Worm (Caenorhabditis elegans) whole organism, late embryonic: ENCODE results near the gene srw-57.
"Not testable (repeated sequence)": the region's sequence is repeated elsewhere in the genome, so short reads cannot be mapped to it uniquely, and the experiment has no call there.

ENCODE experiments used
- Y22D7AL.16 ChIP-seq: sonication (generic microtip); optimal IDR thresholded peaks from 2 replicates; lab custom pipeline; 2016; ENCODE audit warnings: missing genetic modification characterization, missing compliant biosample characterization
- ceh-19 ChIP-seq: fragments of 200-800 bp; sonication (Bioruptor generic); optimal IDR thresholded peaks from 2 replicates; lab custom pipeline; 2018; ENCODE audit warnings: mild to moderate bottlenecking, missing genetic modification characterization, missing compliant biosample characterization
- ceh-31 ChIP-seq: sonication (generic microtip); optimal IDR thresholded peaks from 2 replicates; lab custom pipeline; 2016; ENCODE audit warnings: missing genetic modification characterization, missing compliant biosample characterization
- dmd-4 ChIP-seq: sonication (generic microtip); optimal IDR thresholded peaks from 2 replicates; lab custom pipeline; 2016; ENCODE audit warnings: borderline replicate concordance, missing genetic modification characterization, missing compliant biosample characterization
- ets-4 ChIP-seq: sonication (generic microtip); optimal IDR thresholded peaks from 2 replicates; lab custom pipeline; 2016; ENCODE audit warnings: missing genetic modification characterization, missing compliant biosample characterization
- fax-1 ChIP-seq: sonication (generic microtip); optimal IDR thresholded peaks from 2 replicates; lab custom pipeline; 2016; ENCODE audit warnings: missing genotype, missing genetic modification characterization, missing compliant biosample characterization
- gmeb-2 ChIP-seq: sonication (generic microtip); optimal IDR thresholded peaks from 2 replicates; lab custom pipeline; 2016; ENCODE audit warnings: missing genetic modification characterization, inconsistent platforms, missing compliant biosample characterization
- hlh-6 ChIP-seq: sonication (generic microtip); optimal IDR thresholded peaks from 2 replicates; lab custom pipeline; 2016; ENCODE audit warnings: missing genotype, missing genetic modification characterization, missing compliant biosample characterization
- madf-2 ChIP-seq: sonication (generic microtip); optimal IDR thresholded peaks from 2 replicates; lab custom pipeline; 2017; ENCODE audit warnings: missing genetic modification characterization, missing compliant biosample characterization
- npax-4 ChIP-seq: sonication (generic microtip); optimal IDR thresholded peaks from 2 replicates; lab custom pipeline; 2016; ENCODE audit warnings: missing genetic modification characterization, missing compliant biosample characterization
- pat-9 ChIP-seq: fragments of 200-800 bp; sonication (Bioruptor generic); optimal IDR thresholded peaks from 2 replicates; lab custom pipeline; 2018; ENCODE audit warnings: mild to moderate bottlenecking, missing genetic modification characterization, moderate library complexity, missing compliant biosample characterization
- pax-1 ChIP-seq: fragments of 150-350 bp; optimal IDR thresholded peaks from 2 replicates; lab custom pipeline; 2014; ENCODE audit warnings: missing biosample characterization, missing genetic modification characterization
- pha-4 ChIP-seq: fragments of 150-350 bp; optimal IDR thresholded peaks from 2 replicates; lab custom pipeline; 2018; ENCODE audit warnings: missing biosample characterization, missing genetic modification reagents, missing genetic modification characterization
- pros-1 ChIP-seq: fragments of 150-350 bp; optimal IDR thresholded peaks from 2 replicates; lab custom pipeline; 2014; ENCODE audit warnings: missing biosample characterization, missing genetic modification reagents, missing genetic modification characterization
- ref-2 ChIP-seq: sonication (generic microtip); optimal IDR thresholded peaks from 2 replicates; lab custom pipeline; 2016; ENCODE audit warnings: missing genetic modification characterization, missing compliant biosample characterization
- sox-2 ChIP-seq: fragments of 200-800 bp; sonication (Bioruptor generic); IDR thresholded peaks from 2 replicates; pipeline ENCODE4 v1.3.6; 2022; ENCODE audit warnings: missing genetic modification reagents, missing genetic modification characterization, missing compliant biosample characterization
- unc-3 ChIP-seq, 2 experiments: fragments of 200-800 bp in 1 of 2; sonication (Bioruptor generic) in 1 of 2; sonication (generic microtip) in 1 of 2; conservative IDR thresholded peaks in 1 of 2; optimal IDR thresholded peaks in 1 of 2; 2 replicates each; pipeline versions ENCODE4 v1.3.6 to Lab custom; 2016 to 2022; ENCODE audit warnings: missing compliant biosample characterization in 2 of 2, missing genetic modification characterization in 2 of 2, missing genetic modification reagents in 1 of 2
- unc-42 ChIP-seq: sonication (generic microtip); optimal IDR thresholded peaks from 2 replicates; lab custom pipeline; 2016; ENCODE audit warnings: missing genotype, missing genetic modification characterization, missing compliant biosample characterization
- unc-86 ChIP-seq: sonication (generic microtip); optimal IDR thresholded peaks from 2 replicates; lab custom pipeline; 2016; ENCODE audit warnings: missing genetic modification characterization, missing compliant biosample characterization

srw-57 gene

ce11 chrV:15915919-15916318 lies 38.9 kb downstream of the srw-57 start, which contains the start of gene gst-38:
gst-38 (minus strand) TSS chrV:15916070.
- TF ChIP-seq pax-1: no peak
- TF ChIP-seq pros-1: no peak
- no peak for TF ChIP-seq ref-2
- no peak for TF ChIP-seq ceh-31 (tag; lab: Kevin White, UChicago)

DNA sequence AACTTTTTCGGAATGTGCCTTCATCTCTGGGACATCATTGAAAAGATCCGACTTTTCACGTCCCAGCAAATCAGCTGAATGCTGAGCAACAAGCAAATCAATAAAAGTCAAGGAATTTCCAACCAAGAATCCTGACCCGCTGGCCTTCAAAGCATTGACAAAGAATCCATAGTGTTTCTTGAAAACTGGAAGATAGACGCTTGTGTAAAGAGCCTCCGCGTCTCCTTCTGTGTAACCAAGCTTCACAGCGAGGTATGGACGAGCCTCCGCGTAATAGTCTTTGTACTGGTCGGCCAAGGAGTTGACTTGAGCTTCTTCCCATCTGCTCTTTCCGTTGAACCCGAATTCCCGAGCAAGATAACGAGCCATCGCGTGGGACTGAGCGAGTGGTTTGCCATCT lies 39.5 kb downstream of the srw-57 start:
- TF ChIP-seq ets-4 (tag; lab: Kevin White, UChicago) (no peak), fax-1 (tag; lab: Kevin White, UChicago) (no peak)

DNA sequence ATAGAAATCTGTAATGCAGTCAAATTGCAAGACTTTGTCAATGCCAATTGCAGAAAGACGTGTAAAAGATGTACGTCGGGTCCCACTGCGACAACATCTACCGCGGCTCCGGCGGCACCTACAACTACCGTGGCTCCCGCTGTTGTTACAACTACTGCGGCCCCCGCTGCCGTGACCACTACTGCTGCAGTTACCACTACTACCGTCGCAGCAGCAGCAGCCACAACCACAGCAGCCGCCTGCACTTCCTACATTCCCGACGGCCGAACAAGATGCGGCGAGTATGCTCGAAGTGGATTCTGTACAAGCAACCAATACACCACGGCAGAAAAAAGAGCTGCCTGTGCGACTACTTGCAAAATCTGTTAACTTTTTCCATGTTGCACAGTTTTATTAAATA lies 40.1 kb downstream of the srw-57 start:
- no peak for TF ChIP-seq ceh-19 (GFP tag; lab: Kevin White, UChicago)

ce11 chrV:15913714-15914113 lies 41.1 kb downstream of the srw-57 start, which contains the start of gene F35E8.7:
F35E8.7 (plus strand) TSS chrV:15914014.
- no peak for TF ChIP-seq sox-2
- TF ChIP-seq, all 69 proteins: peak for 0

ce11 chrV:15912677-15913076 lies 42.2 kb downstream of the srw-57 start:
- TF ChIP-seq pat-9 (tag; lab: Kevin White, UChicago) (no peak), ets-4 (tag; lab: Kevin White, UChicago) (no peak), unc-86 (tag; lab: Kevin White, UChicago) (no peak), npax-4 (tag; lab: Kevin White, UChicago) (no peak)

DNA sequence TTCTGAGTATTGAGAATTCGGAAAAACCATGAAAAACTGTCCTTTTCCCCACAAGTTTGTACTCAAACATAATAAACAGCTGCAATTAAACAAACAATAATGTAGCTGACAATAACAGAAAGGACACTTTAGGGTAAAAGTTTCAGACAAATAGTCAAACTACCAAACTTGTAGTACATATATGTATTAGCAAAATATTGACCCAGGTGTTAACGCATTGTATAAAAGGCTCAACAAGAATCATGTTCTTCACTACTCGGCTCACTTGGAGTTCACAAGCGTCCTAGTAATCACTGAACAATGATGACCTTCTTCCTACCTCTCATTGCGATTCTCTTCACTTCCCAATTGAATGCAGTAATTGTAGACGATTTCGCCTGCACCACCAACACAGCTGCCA lies 43.0 kb downstream of the srw-57 start, which contains the start of gene F35E8.6:
TSS of gene F35E8.6 (plus strand) at position 301 of the 400 bp plus-strand sequence.
- TF ChIP-seq dmd-4 (tag; lab: Kevin White, UChicago): no peak
- TF ChIP-seq gmeb-2 (tag; lab: Kevin White, UChicago): no peak
- TF ChIP-seq hlh-6 (tag; lab: Kevin White, UChicago): no peak
- no peak for TF ChIP-seq unc-42 (tag; lab: Kevin White, UChicago)
- no peak for TF ChIP-seq unc-3 (GFP tag; conservative IDR thresholded peaks at IDR 0.05; lab: Robert Waterston, UW)
- no peak for TF ChIP-seq unc-3 (tag; optimal IDR thresholded peaks at IDR 0.05; lab: Kevin White, UChicago)
- no peak for TF ChIP-seq Y22D7AL.16

DNA sequence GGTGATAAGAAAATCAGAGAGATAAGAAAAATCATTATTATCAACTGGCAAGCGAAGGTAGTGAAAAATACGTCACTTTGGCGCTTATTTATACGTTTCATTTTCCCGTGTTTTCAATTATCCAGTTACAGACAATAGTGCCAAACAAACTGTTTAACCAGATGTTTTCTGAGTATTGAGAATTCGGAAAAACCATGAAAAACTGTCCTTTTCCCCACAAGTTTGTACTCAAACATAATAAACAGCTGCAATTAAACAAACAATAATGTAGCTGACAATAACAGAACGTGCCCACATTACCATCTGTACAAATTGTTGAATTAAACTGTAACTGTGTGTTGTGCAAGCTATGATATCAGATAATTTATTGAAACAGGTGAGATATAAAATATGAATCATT lies 49.3 kb downstream of the srw-57 start, which contains the start of the genes F35E8.1 and F35E8.2:
TSS of gene F35E8.1 (minus strand) at position 101 of the 400 bp plus-strand sequence.
TSS of gene F35E8.2 (plus strand) at position 132 of the 400 bp plus-strand sequence.
- not testable (repeated sequence) for TF ChIP-seq pha-4, madf-2, fax-1 (tag; lab: Kevin White, UChicago)
- TF ChIP-seq, all 69 proteins: peak for 0; not testable (repeated sequence) for 69
